Fruit fly (Drosophila melanogaster) whole organism, wandering third instar larva: ENCODE measurements around the gene CG14234.

ENCODE experiments used
- Abd-B ChIP-seq: fragments of >200 bp; optimal IDR thresholded peaks from 2 replicates; lab custom pipeline; 2017; ENCODE audit warnings: missing biosample characterization, missing genetic modification characterization
- CG32264 ChIP-seq: fragments of 200-800 bp; sonication (Bioruptor generic); optimal IDR thresholded peaks from 2 replicates; lab custom pipeline; 2016; ENCODE audit warnings: missing biosample characterization, missing genetic modification characterization
- CG9705 ChIP-seq: fragments of 200-800 bp; sonication (Bioruptor generic); optimal IDR thresholded peaks from 2 replicates; lab custom pipeline; 2018; ENCODE audit warnings: missing biosample characterization, mild to moderate bottlenecking, missing genetic modification characterization
- CrebA ChIP-seq: fragments of 200-800 bp; sonication (Bioruptor generic); optimal IDR thresholded peaks from 2 replicates; lab custom pipeline; 2016; ENCODE audit warnings: missing biosample characterization, mild to moderate bottlenecking, missing genetic modification characterization, borderline replicate concordance
- Dfd ChIP-seq: fragments of >200 bp; optimal IDR thresholded peaks from 2 replicates; lab custom pipeline; 2017; ENCODE audit warnings: missing biosample characterization, missing genetic modification characterization
- Dif ChIP-seq: fragments of 200-275, 200-300 bp; sonication (Bioruptor generic); optimal IDR thresholded peaks from 2 replicates; lab custom pipeline; 2018; ENCODE audit warnings: missing biosample characterization, missing genetic modification characterization; ENCODE audit not compliant: partially characterized antibody
- HLH106 ChIP-seq: fragments of 200-800 bp; optimal IDR thresholded peaks from 3 replicates; lab custom pipeline; 2019; ENCODE audit warnings: missing biosample characterization, mild to moderate bottlenecking, missing genetic modification characterization, moderate library complexity
- Hnf4 ChIP-seq: fragments of 200-800 bp; sonication (Bioruptor generic); optimal IDR thresholded peaks from 2 replicates; lab custom pipeline; 2016; ENCODE audit warnings: missing biosample characterization, mild to moderate bottlenecking, missing genetic modification characterization
- Hr78 ChIP-seq: fragments of >200 bp; optimal IDR thresholded peaks from 2 replicates; lab custom pipeline; 2017; ENCODE audit warnings: missing biosample characterization, missing genetic modification characterization
- Hr83 ChIP-seq: fragments of 200-300 bp; sonication (Bioruptor generic); optimal IDR thresholded peaks from 2 replicates; lab custom pipeline; 2016; ENCODE audit warnings: missing biosample characterization, mild to moderate bottlenecking, missing genetic modification characterization, moderate library complexity; ENCODE audit not compliant: poor library complexity, severe bottlenecking
- Jra ChIP-seq: sonication (Bioruptor generic); optimal IDR thresholded peaks from 2 replicates; lab custom pipeline; 2016; ENCODE audit warnings: missing biosample characterization, missing genetic modification characterization
- Mio ChIP-seq: sonication (Bioruptor generic); optimal IDR thresholded peaks from 2 replicates; lab custom pipeline; 2016; ENCODE audit warnings: missing biosample characterization, missing genetic modification characterization
- N ChIP-seq: fragments of >200 bp; optimal IDR thresholded peaks from 2 replicates; lab custom pipeline; 2018; ENCODE audit warnings: missing biosample characterization, missing external identifiers, missing genetic modification characterization
- OdsH ChIP-seq: fragments of 200-800 bp; sonication (Bioruptor generic); optimal IDR thresholded peaks from 2 replicates; lab custom pipeline; 2016; ENCODE audit warnings: missing biosample characterization, mild to moderate bottlenecking, missing genetic modification characterization
- Rel ChIP-seq, 2 experiments: fragments of 200-800 bp; sonication (Bioruptor generic) in 1 of 2; optimal IDR thresholded peaks; 2 replicates in 1 of 2; 3 replicates in 1 of 2; lab custom pipeline; 2016 to 2019; ENCODE audit warnings: mild to moderate bottlenecking in 2 of 2, missing biosample characterization in 2 of 2, missing genetic modification characterization in 2 of 2, moderate library complexity in 1 of 2
- Vsx2 ChIP-seq: fragments of 200-300, 225-300 bp; sonication (Bioruptor generic); optimal IDR thresholded peaks from 2 replicates; lab custom pipeline; 2018; ENCODE audit warnings: missing biosample characterization, missing genetic modification characterization; ENCODE audit not compliant: partially characterized antibody
- br ChIP-seq: fragments of 200-800 bp; sonication (Bioruptor generic); optimal IDR thresholded peaks from 2 replicates; lab custom pipeline; 2016; ENCODE audit warnings: missing biosample characterization, missing genetic modification characterization
- dl ChIP-seq, 2 experiments: fragments of 175-275, 200-275 bp in 1 of 2; fragments of 200-275 bp in 1 of 2; sonication (Bioruptor generic); optimal IDR thresholded peaks; lab custom pipeline; 2018; ENCODE audit warnings: mild to moderate bottlenecking in 2 of 2, missing biosample characterization in 2 of 2, missing genetic modification characterization in 2 of 2, moderate library complexity in 2 of 2; ENCODE audit not compliant: partially characterized antibody in 2 of 2, insufficient read depth in 1 of 2
- dmrt93B ChIP-seq: fragments of 200-800 bp; sonication (Bioruptor generic); optimal IDR thresholded peaks from 2 replicates; lab custom pipeline; 2018; ENCODE audit warnings: missing biosample characterization, mild to moderate bottlenecking, missing genetic modification characterization
- ey ChIP-seq: fragments of 200-800 bp; sonication (Bioruptor generic); optimal IDR thresholded peaks from 2 replicates; lab custom pipeline; 2016; ENCODE audit warnings: missing biosample characterization, missing genetic modification characterization
- fru ChIP-seq: fragments of 200-800 bp; sonication (Bioruptor generic); optimal IDR thresholded peaks from 3 replicates; lab custom pipeline; 2016; ENCODE audit warnings: missing biosample characterization, mild to moderate bottlenecking, missing genetic modification characterization
- h ChIP-seq: fragments of 200-800 bp; sonication (Bioruptor generic); optimal IDR thresholded peaks from 3 replicates; lab custom pipeline; 2016; ENCODE audit warnings: missing biosample characterization, mild to moderate bottlenecking, missing genetic modification characterization
- lola ChIP-seq: fragments of >200 bp; optimal IDR thresholded peaks from 2 replicates; lab custom pipeline; 2017; ENCODE audit warnings: missing biosample characterization, missing genetic modification characterization
- pan ChIP-seq: fragments of >200 bp; optimal IDR thresholded peaks from 2 replicates; lab custom pipeline; 2017
- psq ChIP-seq: fragments of 200-800 bp; sonication (Bioruptor generic); optimal IDR thresholded peaks from 3 replicates; lab custom pipeline; 2017; ENCODE audit warnings: missing biosample characterization, mild to moderate bottlenecking, missing genetic modification characterization, moderate library complexity
- rgr ChIP-seq: fragments of 200-800 bp; sonication (Bioruptor generic); optimal IDR thresholded peaks from 3 replicates; lab custom pipeline; 2016; ENCODE audit warnings: missing biosample characterization, mild to moderate bottlenecking, missing genetic modification characterization
- sage ChIP-seq: fragments of 200-800 bp; sonication (Bioruptor generic); optimal IDR thresholded peaks from 2 replicates; lab custom pipeline; 2016; ENCODE audit warnings: missing biosample characterization, mild to moderate bottlenecking, missing genetic modification characterization
- sv ChIP-seq: fragments of 200-800 bp; sonication (Bioruptor generic); optimal IDR thresholded peaks from 3 replicates; lab custom pipeline; 2016; ENCODE audit warnings: missing biosample characterization, missing genetic modification characterization
- tai ChIP-seq: sonication (Bioruptor generic); optimal IDR thresholded peaks from 2 replicates; lab custom pipeline; 2016; ENCODE audit warnings: missing biosample characterization, missing genetic modification characterization
- usp ChIP-seq: fragments of >200 bp; optimal IDR thresholded peaks from 2 replicates; lab custom pipeline; 2017; ENCODE audit warnings: missing biosample characterization, missing genetic modification characterization
- woc ChIP-seq: sonication (Bioruptor generic); optimal IDR thresholded peaks from 2 replicates; lab custom pipeline; 2016; ENCODE audit warnings: missing biosample characterization, mild to moderate bottlenecking, missing genetic modification characterization

The CG14234 gene

DNA sequence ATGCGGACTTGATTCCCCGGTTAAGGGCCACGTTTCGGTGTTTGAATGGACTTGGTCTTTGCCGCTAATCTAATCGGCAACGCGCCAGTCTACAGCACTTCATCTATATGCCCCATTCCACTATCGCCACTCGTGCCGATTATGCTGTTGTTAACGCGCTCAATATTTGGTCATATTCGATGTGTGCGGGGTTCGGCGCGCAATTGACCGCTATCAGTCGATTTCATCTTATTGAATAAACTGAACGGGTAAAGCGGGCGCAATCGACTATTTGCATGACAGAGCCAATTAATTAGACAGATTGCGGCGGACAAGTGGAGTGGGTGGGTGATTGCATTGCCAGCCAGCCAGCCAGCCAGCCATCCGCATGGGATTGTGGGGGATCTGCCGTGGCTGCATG, 17.0 kb downstream of the CG14234 start:
- TF ChIP-seq OdsH (GFP tag; lab: Kevin White, UChicago), result no peak
- no peak for TF ChIP-seq h (GFP tag; lab: Kevin White, UChicago)
- TF ChIP-seq fru, result no peak

DNA sequence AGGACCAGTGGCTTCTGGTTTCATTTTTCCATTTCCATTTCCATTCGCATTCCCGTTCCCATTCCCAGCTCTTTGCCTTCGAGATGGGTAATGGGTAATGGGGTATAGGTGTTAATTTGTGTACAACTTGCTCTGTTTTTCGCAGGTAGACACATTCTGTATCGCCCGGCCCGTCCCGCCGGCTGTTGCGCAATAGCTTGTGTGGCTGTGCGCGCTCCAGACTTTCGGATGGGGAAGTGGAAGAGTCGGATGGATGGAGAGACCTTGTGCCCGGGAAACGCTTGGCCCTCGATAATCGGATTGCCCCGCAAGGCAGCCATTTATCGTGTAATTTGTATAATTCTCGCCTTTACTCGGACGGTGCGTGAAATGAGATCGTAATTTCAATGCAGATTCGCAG, 18.3 kb downstream of the CG14234 start:
- TF ChIP-seq Rel (GFP tag; optimal IDR thresholded peaks at IDR 0.05; lab: Kevin White, UChicago) (no peak), Rel (tag; optimal IDR thresholded peaks at IDR 0.05; lab: Kevin White, UChicago) (no peak), ey (GFP tag; lab: Kevin White, UChicago) (no peak), dl (GFP tag; optimal IDR thresholded peaks at IDR 0.05; lab: Kevin White, UChicago; ENCODE audit: insufficient read depth in 1 of 2, partially characterized antibody in 2 of 2) (no peak), HLH106 (no peak), CrebA (GFP tag; lab: Kevin White, UChicago) (no peak), Jra (GFP tag; lab: Kevin White, UChicago) (no peak), Dfd (no peak), CG32264 (GFP tag; lab: Kevin White, UChicago) (no peak), br (no peak), Vsx2 (GFP tag; lab: Kevin White, UChicago) (no peak), Abd-B (GFP tag; lab: Kevin White, UChicago) (no peak), CG9705 (no peak), lola (GFP tag; lab: Kevin White, UChicago) (no peak), woc (GFP tag; lab: Kevin White, UChicago) (no peak), Hr83 (GFP tag; lab: Kevin White, UChicago) (no peak), N (GFP tag; lab: Kevin White, UChicago) (no peak), pan (no peak), Hr78 (GFP tag; lab: Kevin White, UChicago) (no peak)

DNA sequence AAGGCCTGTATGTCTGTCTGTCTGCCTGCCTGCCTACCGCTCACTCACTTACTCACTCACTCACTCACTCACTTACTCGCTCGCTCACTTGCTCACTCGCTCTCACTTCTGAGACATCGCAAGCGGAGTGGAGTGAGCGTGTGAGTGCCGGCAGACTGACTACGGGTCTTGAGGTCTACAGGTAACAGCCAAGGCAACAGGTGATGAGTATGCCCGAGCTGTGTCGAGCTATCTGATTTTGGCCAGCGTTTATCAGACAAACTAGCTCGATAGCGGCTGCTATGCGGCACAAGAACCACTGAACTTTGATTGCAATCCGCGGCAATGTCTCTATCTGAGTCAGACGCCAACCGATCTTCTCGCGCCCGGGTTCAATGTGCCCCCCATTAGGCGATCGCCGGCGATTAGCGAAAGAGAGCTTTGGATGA, 18.8 kb downstream of the CG14234 start:
- TF ChIP-seq Dif (GFP tag; lab: Kevin White, UChicago) (peak; percentile 63), Hnf4 (GFP tag; lab: Kevin White, UChicago) (no peak), dl (GFP tag; optimal IDR thresholded peaks at IDR 0.05; lab: Kevin White, UChicago; ENCODE audit: insufficient read depth in 1 of 2, partially characterized antibody in 2 of 2) (peak in 1 of 2 experiments; percentile 44), psq (GFP tag; lab: Kevin White, UChicago) (no peak), h (GFP tag; lab: Kevin White, UChicago) (peak; percentile 14), Hr83 (GFP tag; lab: Kevin White, UChicago) (peak; percentile 38)

DNA sequence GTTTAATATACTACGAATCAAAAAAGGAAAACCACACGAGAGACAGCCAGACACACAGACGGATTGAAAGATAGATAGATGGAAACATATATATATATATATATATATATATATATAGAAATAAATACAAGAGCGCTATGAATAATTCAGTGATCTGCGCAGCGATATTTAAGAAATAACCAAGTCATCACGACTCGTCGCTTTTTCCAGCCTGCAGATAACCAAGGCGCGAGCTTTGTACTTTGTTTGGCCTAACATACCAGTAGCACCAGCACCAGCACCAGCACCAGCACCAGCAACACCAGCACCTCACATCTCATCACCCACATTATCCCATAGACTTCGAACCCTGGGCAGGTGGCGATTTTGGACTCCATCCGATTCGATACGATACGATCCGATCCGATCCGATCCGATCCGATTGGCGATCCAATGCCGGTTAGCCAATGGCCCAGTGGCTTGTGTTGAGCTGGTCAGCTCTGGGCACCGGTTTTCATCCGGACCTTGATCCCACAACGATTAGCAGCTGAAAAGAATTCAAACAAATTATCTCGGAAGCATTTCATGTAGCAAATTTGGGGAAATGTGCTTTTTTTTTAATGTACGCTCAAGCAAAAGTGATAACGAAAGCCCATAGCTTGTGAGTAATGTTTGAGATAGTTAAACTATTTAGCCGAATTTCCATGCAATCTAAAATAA, 19.5 kb downstream of the CG14234 start:
- TF ChIP-seq tai (GFP tag; lab: Kevin White, UChicago) (no peak), pan (no peak), Rel (GFP tag; optimal IDR thresholded peaks at IDR 0.05; lab: Kevin White, UChicago) (no peak), Rel (tag; optimal IDR thresholded peaks at IDR 0.05; lab: Kevin White, UChicago) (peak; percentile 15), Hr83 (GFP tag; lab: Kevin White, UChicago) (no peak), woc (GFP tag; lab: Kevin White, UChicago) (no peak), Abd-B (GFP tag; lab: Kevin White, UChicago) (no peak), Hnf4 (GFP tag; lab: Kevin White, UChicago) (peak; percentile 63), rgr (GFP tag; lab: Kevin White, UChicago) (no peak), dmrt93B (GFP tag; lab: Kevin White, UChicago) (no peak), Mio (GFP tag; lab: Kevin White, UChicago) (no peak), usp (no peak), sv (GFP tag; lab: Kevin White, UChicago) (no peak), CG32264 (GFP tag; lab: Kevin White, UChicago) (no peak), h (GFP tag; lab: Kevin White, UChicago) (no peak), sage (GFP tag; lab: Kevin White, UChicago) (no peak), lola (GFP tag; lab: Kevin White, UChicago) (no peak), dl (GFP tag; optimal IDR thresholded peaks at IDR 0.05; lab: Kevin White, UChicago; ENCODE audit: insufficient read depth in 1 of 2, partially characterized antibody in 2 of 2) (no peak)
- TF ChIP-seq, all 38 proteins: peak for 2
